Fruit fly (Drosophila melanogaster) whole organism, embryonic: Measurements from ENCODE around the gene Ns1.

Source experiments
- Asciz ChIP-seq: fragments of 200-800 bp; sonication (Bioruptor generic); optimal IDR thresholded peaks from 2 replicates; lab custom pipeline; 2017; ENCODE audit warnings: missing biosample characterization, mild to moderate bottlenecking, missing genetic modification characterization, missing genetic modification reagents
- CG10147 ChIP-seq: fragments of 200-800 bp; sonication (Bioruptor generic); optimal IDR thresholded peaks from 2 replicates; lab custom pipeline; 2019; ENCODE audit warnings: missing biosample characterization, mild to moderate bottlenecking, missing genetic modification characterization, moderate library complexity
- CG10274 ChIP-seq: fragments of 200-800 bp; sonication (Bioruptor generic); optimal IDR thresholded peaks from 3 replicates; lab custom pipeline; 2017; ENCODE audit warnings: missing biosample characterization, mild to moderate bottlenecking, missing genetic modification characterization
- CG11093 ChIP-seq: fragments of 200-800 bp; sonication (Bioruptor generic); IDR thresholded peaks from 3 replicates; pipeline ENCODE4 v1.3.6; 2022; ENCODE audit warnings: missing biosample characterization, missing genetic modification characterization
- CG13296 ChIP-seq: fragments of 200-800 bp; sonication (Bioruptor generic); optimal IDR thresholded peaks from 3 replicates; lab custom pipeline; 2018; ENCODE audit warnings: missing biosample characterization, mild to moderate bottlenecking, missing genetic modification characterization
- CG1529 ChIP-seq: fragments of 200-800 bp; sonication (Bioruptor generic); optimal IDR thresholded peaks from 3 replicates; lab custom pipeline; 2018; ENCODE audit warnings: missing biosample characterization, missing genetic modification characterization
- CG15696 ChIP-seq: fragments of 200-800 bp; sonication (Bioruptor generic); optimal IDR thresholded peaks from 2 replicates; lab custom pipeline; 2019; ENCODE audit warnings: missing biosample characterization, mild to moderate bottlenecking, missing genetic modification characterization, moderate library complexity
- CG18599 ChIP-seq: fragments of 200-800 bp; sonication (Bioruptor generic); optimal IDR thresholded peaks from 3 replicates; lab custom pipeline; 2017; ENCODE audit warnings: missing biosample characterization, missing genetic modification characterization, mild to moderate bottlenecking, moderate library complexity, missing genetic modification reagents
- CG2712 ChIP-seq: fragments of 200-800 bp; optimal IDR thresholded peaks from 3 replicates; lab custom pipeline; 2019; ENCODE audit warnings: missing biosample characterization, mild to moderate bottlenecking, missing genetic modification characterization, moderate library complexity
- CG30020 ChIP-seq: fragments of 200-800 bp; optimal IDR thresholded peaks from 2 replicates; lab custom pipeline; 2019; ENCODE audit warnings: missing biosample characterization, mild to moderate bottlenecking, missing genetic modification characterization, moderate library complexity
- CG3163 ChIP-seq: fragments of 200-800 bp; sonication (Bioruptor generic); optimal IDR thresholded peaks from 3 replicates; lab custom pipeline; 2016; ENCODE audit warnings: missing biosample characterization, missing genetic modification characterization
- CG3407 ChIP-seq: fragments of 200-800 bp; sonication (Bioruptor generic); optimal IDR thresholded peaks from 2 replicates; lab custom pipeline; 2018; ENCODE audit warnings: missing biosample characterization, mild to moderate bottlenecking, missing genetic modification characterization
- CG3995 ChIP-seq: fragments of 200-800 bp; sonication (Bioruptor generic); optimal IDR thresholded peaks from 3 replicates; lab custom pipeline; 2016; ENCODE audit warnings: missing biosample characterization, missing genetic modification characterization
- CG4328 ChIP-seq: fragments of 200-800 bp; sonication (Bioruptor generic); optimal IDR thresholded peaks from 3 replicates; lab custom pipeline; 2017; ENCODE audit warnings: missing biosample characterization, missing genetic modification reagents, missing genetic modification characterization
- CG7745 ChIP-seq: fragments of 200-800 bp; sonication (Bioruptor generic); optimal IDR thresholded peaks from 2 replicates; lab custom pipeline; 2018; ENCODE audit warnings: missing biosample characterization, mild to moderate bottlenecking, missing genetic modification characterization, moderate library complexity
- CG8290 ChIP-seq, 3 experiments: fragments of 200-800 bp; sonication (Bioruptor generic); optimal IDR thresholded peaks; 2 replicates each; lab custom pipeline; 2016 to 2019; ENCODE audit warnings: missing biosample characterization in 3 of 3, missing genetic modification characterization in 3 of 3, mild to moderate bottlenecking in 2 of 3, moderate library complexity in 1 of 3
- CG8388 ChIP-seq: fragments of 200-800 bp; sonication (Bioruptor generic); optimal IDR thresholded peaks from 2 replicates; lab custom pipeline; 2019; ENCODE audit warnings: missing biosample characterization, mild to moderate bottlenecking, missing genetic modification characterization, moderate library complexity
- CG9932 ChIP-seq: fragments of 200-800 bp; sonication (Bioruptor generic); IDR thresholded peaks from 2 replicates; pipeline ENCODE4 v1.3.6; 2022; ENCODE audit warnings: missing biosample characterization, missing genetic modification characterization
- CkIIα-i1 ChIP-seq: fragments of 200-800 bp; sonication (Bioruptor generic); IDR thresholded peaks from 2 replicates; pipeline ENCODE4 v1.3.6; 2022; ENCODE audit warnings: missing biosample characterization, missing genetic modification characterization
- Dip3 ChIP-seq: fragments of 200-800 bp; sonication (Bioruptor generic); optimal IDR thresholded peaks from 3 replicates; lab custom pipeline; 2016; ENCODE audit warnings: missing biosample characterization, missing genetic modification characterization
- HLH4C ChIP-seq: fragments of 200-800 bp; sonication (Bioruptor generic); IDR thresholded peaks from 3 replicates; pipeline ENCODE4 v1.3.6; 2022; ENCODE audit warnings: missing biosample characterization, missing genetic modification characterization; ENCODE audit not compliant: partially characterized antibody
- Kr ChIP-seq: fragments of 200-800 bp; sonication (Bioruptor generic); optimal IDR thresholded peaks from 2 replicates; lab custom pipeline; 2017; ENCODE audit warnings: missing biosample characterization, mild to moderate bottlenecking, missing genetic modification characterization
- Lim3 ChIP-seq: fragments of 200-800 bp; sonication (Bioruptor generic); IDR thresholded peaks from 2 replicates; pipeline ENCODE4 v1.3.6; 2022; ENCODE audit warnings: missing biosample characterization, missing genetic modification characterization
- Meics ChIP-seq: fragments of 200-800 bp; sonication (Bioruptor generic); optimal IDR thresholded peaks from 2 replicates; lab custom pipeline; 2017; ENCODE audit warnings: missing biosample characterization, mild to moderate bottlenecking, missing genetic modification characterization
- TFAM ChIP-seq: fragments of 200-800 bp; sonication (Bioruptor generic); optimal IDR thresholded peaks from 2 replicates; lab custom pipeline; 2017; ENCODE audit warnings: missing biosample characterization, missing genetic modification characterization, inconsistent platforms
- al ChIP-seq: fragments of 200-800 bp; sonication (Bioruptor generic); IDR thresholded peaks from 2 replicates; pipeline ENCODE4 v1.3.6; 2022; ENCODE audit warnings: missing biosample characterization, missing genetic modification characterization
- bigmax ChIP-seq: fragments of 200-800 bp; sonication (Bioruptor generic); optimal IDR thresholded peaks from 2 replicates; lab custom pipeline; 2018; ENCODE audit warnings: missing biosample characterization, mild to moderate bottlenecking, missing genetic modification characterization
- chif ChIP-seq, 2 experiments: fragments of 200-800 bp; sonication (Bioruptor generic); optimal IDR thresholded peaks; 3 replicates each; lab custom pipeline; 2016; ENCODE audit warnings: missing biosample characterization in 2 of 2, missing genetic modification characterization in 2 of 2
- corto ChIP-seq: fragments of 200-800 bp; sonication (Bioruptor generic); optimal IDR thresholded peaks from 2 replicates; lab custom pipeline; 2016; ENCODE audit warnings: missing biosample characterization, mild to moderate bottlenecking, missing genetic modification characterization, moderate library complexity
- disco-r ChIP-seq: fragments of 200-800 bp; sonication (Bioruptor generic); optimal IDR thresholded peaks from 2 replicates; lab custom pipeline; 2016; ENCODE audit warnings: missing biosample characterization, missing genetic modification characterization
- en ChIP-seq: fragments of 200-800 bp; sonication (Bioruptor generic); optimal IDR thresholded peaks from 2 replicates; lab custom pipeline; 2016; ENCODE audit warnings: missing biosample characterization, missing genetic modification characterization
- eyg ChIP-seq: fragments of 200-800 bp; sonication (Bioruptor generic); optimal IDR thresholded peaks from 3 replicates; lab custom pipeline; 2016; ENCODE audit warnings: missing biosample characterization, missing genetic modification characterization
- gcm ChIP-seq: fragments of 200-800 bp; sonication (Bioruptor generic); optimal IDR thresholded peaks from 2 replicates; lab custom pipeline; 2019; ENCODE audit warnings: missing biosample characterization, mild to moderate bottlenecking, missing genetic modification characterization, moderate library complexity
- gsb-n ChIP-seq: fragments of 200-800 bp; sonication (Bioruptor generic); optimal IDR thresholded peaks from 3 replicates; lab custom pipeline; 2018; ENCODE audit warnings: missing biosample characterization, mild to moderate bottlenecking, missing genetic modification characterization
- gt ChIP-seq: fragments of 200-800 bp; sonication (Bioruptor generic); IDR thresholded peaks from 2 replicates; pipeline ENCODE4 v1.3.6; 2022; ENCODE audit warnings: missing biosample characterization, missing genetic modification characterization
- hbn ChIP-seq: fragments of 200-800 bp; sonication (Bioruptor generic); IDR thresholded peaks from 2 replicates; pipeline ENCODE4 v1.3.6; 2022; ENCODE audit warnings: missing biosample characterization, missing genetic modification characterization; ENCODE audit not compliant: partially characterized antibody
- her ChIP-seq: fragments of 200-800 bp; sonication (Bioruptor generic); optimal IDR thresholded peaks from 2 replicates; lab custom pipeline; 2016; ENCODE audit warnings: missing biosample characterization, missing genetic modification characterization
- hth ChIP-seq: fragments of >200 bp; optimal IDR thresholded peaks from 2 replicates; lab custom pipeline; 2017; ENCODE audit warnings: inconsistent platforms
- jigr1 ChIP-seq: fragments of 200-800 bp; sonication (Bioruptor generic); IDR thresholded peaks from 3 replicates; pipeline ENCODE4 v1.3.6; 2022; ENCODE audit warnings: missing biosample characterization, missing genetic modification characterization
- kay ChIP-seq: fragments of 200-800 bp; sonication (Bioruptor generic); optimal IDR thresholded peaks from 2 replicates; lab custom pipeline; 2016; ENCODE audit warnings: missing biosample characterization, missing genetic modification characterization
- klu ChIP-seq: fragments of 200-800 bp; sonication (Bioruptor generic); IDR thresholded peaks from 2 replicates; pipeline ENCODE4 v1.3.6; 2022; ENCODE audit warnings: missing biosample characterization, missing genetic modification characterization
- nau ChIP-seq: fragments of 200-800 bp; sonication (Bioruptor generic); optimal IDR thresholded peaks from 3 replicates; lab custom pipeline; 2017; ENCODE audit warnings: missing biosample characterization, mild to moderate bottlenecking, missing genetic modification characterization, missing genetic modification reagents
- nerfin-2 ChIP-seq: fragments of 200-800 bp; sonication (Bioruptor generic); IDR thresholded peaks from 2 replicates; pipeline ENCODE4 v1.3.6; 2022; ENCODE audit warnings: missing biosample characterization, missing genetic modification characterization; ENCODE audit not compliant: partially characterized antibody
- oc ChIP-seq: fragments of 200-800 bp; sonication (Bioruptor generic); optimal IDR thresholded peaks from 2 replicates; lab custom pipeline; 2018; ENCODE audit warnings: missing biosample characterization, mild to moderate bottlenecking, missing genetic modification characterization, moderate library complexity
- ro ChIP-seq: fragments of 200-800 bp; sonication (Bioruptor generic); IDR thresholded peaks from 2 replicates; pipeline ENCODE4 v1.3.6; 2022; ENCODE audit warnings: missing biosample characterization, missing genetic modification characterization
- shn ChIP-seq: fragments of 200-800 bp; sonication (Bioruptor generic); optimal IDR thresholded peaks from 3 replicates; lab custom pipeline; 2016; ENCODE audit warnings: missing biosample characterization, missing genetic modification characterization
- slou ChIP-seq: fragments of 200-800 bp; sonication (Bioruptor generic); optimal IDR thresholded peaks from 3 replicates; lab custom pipeline; 2016; ENCODE audit warnings: missing biosample characterization, missing genetic modification characterization
- stc ChIP-seq: fragments of 200-800 bp; sonication (Bioruptor generic); IDR thresholded peaks from 2 replicates; pipeline ENCODE4 v1.3.6; 2022; ENCODE audit warnings: missing biosample characterization, missing genetic modification characterization
- stwl ChIP-seq: fragments of 200-800 bp; sonication (Bioruptor generic); optimal IDR thresholded peaks from 3 replicates; lab custom pipeline; 2018; ENCODE audit warnings: missing biosample characterization, mild to moderate bottlenecking, missing genetic modification characterization, moderate library complexity
- trem ChIP-seq: fragments of 200-800 bp; optimal IDR thresholded peaks from 3 replicates; lab custom pipeline; 2019; ENCODE audit warnings: missing biosample characterization, mild to moderate bottlenecking, missing genetic modification characterization, moderate library complexity
- vfl ChIP-seq: fragments of 200-800 bp; sonication (Bioruptor generic); optimal IDR thresholded peaks from 2 replicates; lab custom pipeline; 2016; ENCODE audit warnings: missing biosample characterization, missing genetic modification characterization

The Ns1 gene

dm6 chr3R:17020956-17021355, 51.5 kb downstream of the Ns1 start, which contains the start of gene Adsl (continued):
- TF ChIP-seq Meics (GFP tag; lab: Kevin White, UChicago), result peak; percentile 83
- TF ChIP-seq stc, result peak; percentile 63; the same call in 1 of the 2 replicates
- no peak for TF ChIP-seq hth (lab: Kevin White, UChicago)
- no peak for TF ChIP-seq Dip3 (GFP tag; lab: Kevin White, UChicago)
- TF ChIP-seq CG11093 (GFP tag; lab: Robert Waterston, UW), result no peak
- TF ChIP-seq her (GFP tag; lab: Kevin White, UChicago), result no peak
- TF ChIP-seq en (GFP tag; lab: Kevin White, UChicago), result peak; percentile 39
- TF ChIP-seq vfl (GFP tag; lab: Kevin White, UChicago), result no peak
- TF ChIP-seq trem (tag; lab: Kevin White, UChicago), result peak; percentile 84
- TF ChIP-seq CG2712 (tag; lab: Kevin White, UChicago), result no peak
- TF ChIP-seq al (GFP tag; lab: Robert Waterston, UW), result no peak
- peak; percentile 82 for TF ChIP-seq Asciz (GFP tag; lab: Kevin White, UChicago)
- TF ChIP-seq Lim3, result no peak
- no peak for TF ChIP-seq TFAM (GFP tag; lab: Kevin White, UChicago)
- TF ChIP-seq jigr1 (GFP tag; lab: Robert Waterston, UW), result no peak
- no peak for TF ChIP-seq CG30020
- TF ChIP-seq HLH4C (GFP tag; lab: Robert Waterston, UW), result no peak
- TF ChIP-seq shn (GFP tag; lab: Kevin White, UChicago), result no peak
- TF ChIP-seq CG13296, result no peak
- no peak for TF ChIP-seq gt (GFP tag; lab: Robert Waterston, UW)
- TF ChIP-seq Kr (GFP tag; lab: Kevin White, UChicago), result no peak
- TF ChIP-seq CG15696, result peak; percentile 3
- TF ChIP-seq stwl (tag; lab: Kevin White, UChicago), result peak; percentile 99
- TF ChIP-seq CG4328, result peak; percentile 50
- TF ChIP-seq CG8388 (GFP tag; lab: Kevin White, UChicago), result no peak
- TF ChIP-seq CG9932 (GFP tag; lab: Robert Waterston, UW), result no peak
- no peak for TF ChIP-seq nau (GFP tag; lab: Kevin White, UChicago)
- TF ChIP-seq CG8290 (GFP tag; optimal IDR thresholded peaks at IDR 0.05; lab: Kevin White, UChicago), result no peak
- peak in 1 of 2 experiments; percentile 3 for TF ChIP-seq CG8290 (tag; optimal IDR thresholded peaks at IDR 0.05; lab: Kevin White, UChicago)
- peak; percentile 54 for TF ChIP-seq bigmax (GFP tag; lab: Kevin White, UChicago)
- peak; percentile 72 for TF ChIP-seq CG3407 (GFP tag; lab: Kevin White, UChicago)
- 0 out of 2 replicates have a peak, but pooled peaks have one; percentile 14 for TF ChIP-seq hbn (GFP tag; lab: Robert Waterston, UW)
- TF ChIP-seq klu, result no peak
- no peak for TF ChIP-seq corto (GFP tag; lab: Kevin White, UChicago)
- no peak for TF ChIP-seq kay (GFP tag; lab: Kevin White, UChicago)
- TF ChIP-seq gcm (GFP tag; lab: Kevin White, UChicago), result peak; percentile 76
- no peak for TF ChIP-seq nerfin-2 (GFP tag; lab: Robert Waterston, UW)
- peak; percentile 62 for TF ChIP-seq oc
- TF ChIP-seq CG1529 (GFP tag; lab: Kevin White, UChicago), result peak; percentile 78
- TF ChIP-seq CG10274 (GFP tag; lab: Kevin White, UChicago), result peak; percentile 34
- TF ChIP-seq CG7745 (tag; lab: Kevin White, UChicago), result no peak
- peak; percentile 83 for TF ChIP-seq gsb-n (tag; lab: Kevin White, UChicago)
- no peak for TF ChIP-seq ro (GFP tag; lab: Robert Waterston, UW)
- no peak for TF ChIP-seq CG3163 (GFP tag; lab: Kevin White, UChicago)
- peak in 1 of 2 experiments; percentile 26 for TF ChIP-seq chif (GFP tag; optimal IDR thresholded peaks at IDR 0.05; lab: Kevin White, UChicago)
- peak; percentile 40 for TF ChIP-seq CG3995 (GFP tag; lab: Kevin White, UChicago)
- no peak for TF ChIP-seq disco-r (GFP tag; lab: Kevin White, UChicago)
- no peak for TF ChIP-seq CkIIα-i1
- TF ChIP-seq eyg (GFP tag; lab: Kevin White, UChicago), result peak; percentile 3
- TF ChIP-seq CG18599 (GFP tag; lab: Kevin White, UChicago), result peak; percentile 71
- TF ChIP-seq CG10147, result no peak
- no peak for TF ChIP-seq slou (GFP tag; lab: Kevin White, UChicago)
